Worm (Caenorhabditis elegans): ENCODE data around the gene cyp-13A2.
A peak's percentile ranks its signal among the peaks of the same experiment; 100 is the strongest.

cyp-13A2 gene

DNA sequence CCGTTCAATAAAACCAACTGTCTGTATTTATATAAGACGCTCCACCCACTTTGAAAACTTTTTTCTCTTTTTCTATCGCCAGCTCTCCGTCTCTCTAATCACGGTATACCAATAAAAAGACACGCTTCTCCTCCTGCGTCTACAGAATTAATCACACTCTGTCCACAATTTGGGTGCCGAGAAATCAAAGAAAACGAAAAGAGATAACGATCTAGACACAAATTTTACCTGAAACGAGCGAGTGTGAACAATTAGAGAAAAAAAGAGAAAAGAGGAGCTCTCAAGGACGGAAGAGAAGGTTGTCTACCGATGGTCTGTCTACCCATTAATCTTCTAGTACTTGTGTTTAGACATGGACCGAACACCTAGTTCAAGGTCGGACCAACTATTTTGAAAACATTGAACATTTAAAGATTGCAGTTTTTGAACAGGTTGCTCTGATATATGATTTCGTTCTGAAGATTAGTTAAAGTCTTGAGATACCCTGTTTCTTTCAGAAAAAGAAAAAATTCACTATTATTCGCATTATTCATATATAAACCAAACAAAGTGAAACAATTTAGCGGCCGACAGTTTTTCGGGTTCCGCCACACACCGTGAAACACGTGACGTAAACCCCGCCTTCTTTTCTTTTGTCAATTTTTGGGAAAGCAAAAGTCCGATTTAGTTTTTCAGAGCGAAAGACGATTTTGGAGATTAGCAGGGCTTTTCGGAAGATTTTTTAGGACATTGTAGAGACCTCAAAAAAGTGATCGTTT is at the start of gene cyp-13A2:
Gene cyp-13A2, minus strand, starts transcription at position 235 of the 758 bp plus-strand sequence.
- peak; percentile 93 for TF ChIP-seq snpc-4 (GFP tag; optimal IDR thresholded peaks at IDR 0.05)
- TF ChIP-seq snpc-4 (tag; optimal IDR thresholded peaks at IDR 0.05) = peak; percentile 94 to 98 (median 96)
- TF ChIP-seq Y56A3A.18 (GFP tag; IDR thresholded peaks at IDR 0.05) = no peak
- TF ChIP-seq nfya-1 (tag; optimal IDR thresholded peaks at IDR 0.05; ENCODE audit: borderline replicate concordance, insufficient read depth) = no peak
- no peak for TF ChIP-seq rpc-1 (optimal IDR thresholded peaks at IDR 0.05)
- TF ChIP-seq rpc-1 (tag; optimal IDR thresholded peaks at IDR 0.05) = peak; percentile 3
- no peak for TF ChIP-seq ztf-26 (tag; optimal IDR thresholded peaks at IDR 0.05)
- no peak for TF ChIP-seq snpc-1.3 (tag; optimal IDR thresholded peaks at IDR 0.05; ENCODE audit: insufficient read depth)
- TF ChIP-seq dpff-1 (tag; optimal IDR thresholded peaks at IDR 0.05) = no peak
- peak; percentile 84 for TF ChIP-seq hmg-1.2 (GFP tag; IDR thresholded peaks at IDR 0.05)
- TF ChIP-seq madf-8 (GFP tag; conservative IDR thresholded peaks at IDR 0.05) = no peak
- TF ChIP-seq B0035.1 (tag; optimal IDR thresholded peaks at IDR 0.05) = no peak
- no peak for TF ChIP-seq aptf-3 (GFP tag; IDR thresholded peaks at IDR 0.05)
- TF ChIP-seq snpc-1.1 (tag; optimal IDR thresholded peaks at IDR 0.05; ENCODE audit: insufficient read depth) = peak; percentile 93
- TF ChIP-seq tbx-9 (tag; optimal IDR thresholded peaks at IDR 0.05; ENCODE audit: borderline replicate concordance) = no peak
- TF ChIP-seq zim-3 (tag; optimal IDR thresholded peaks at IDR 0.05) = no peak
- peak; percentile 89 for TF ChIP-seq nhr-80 (tag; optimal IDR thresholded peaks at IDR 0.05)
- no peak for TF ChIP-seq Y79H2A.3 (GFP tag; conservative IDR thresholded peaks at IDR 0.05)
- TF ChIP-seq F33H1.4 (GFP tag; IDR thresholded peaks at IDR 0.05) = peak; percentile 24; the same call in 1 of the 2 replicates
- TF ChIP-seq bed-2 (GFP tag; IDR thresholded peaks at IDR 0.05) = no peak
- TF ChIP-seq ztf-25 (GFP tag; IDR thresholded peaks at IDR 0.05) = no peak
- no peak for TF ChIP-seq ztf-22 (GFP tag; optimal IDR thresholded peaks at IDR 0.05)
- TF ChIP-seq him-1 (tag; optimal IDR thresholded peaks at IDR 0.05) = peak; percentile 56
- no peak for TF ChIP-seq ceh-100 (GFP tag; IDR thresholded peaks at IDR 0.05)
- no peak for TF ChIP-seq egrh-3 (GFP tag; IDR thresholded peaks at IDR 0.05)
- TF ChIP-seq ztf-6 (GFP tag; IDR thresholded peaks at IDR 0.05) = no peak
- no peak for TF ChIP-seq lir-1 (GFP tag; conservative IDR thresholded peaks at IDR 0.05)
- no peak for TF ChIP-seq F57C9.4 (tag; optimal IDR thresholded peaks at IDR 0.05)
- peak; percentile 6 for TF ChIP-seq pha-4 (tag; optimal IDR thresholded peaks at IDR 0.05)
- no peak for TF ChIP-seq rec-8 (tag; optimal IDR thresholded peaks at IDR 0.05)
- peak; percentile 57 for TF ChIP-seq tbp1 (GFP tag; optimal IDR thresholded peaks at IDR 0.05)
- TF ChIP-seq unc-62 (GFP tag; optimal IDR thresholded peaks at IDR 0.05) = no peak
- TF ChIP-seq F10E7.11 (tag; optimal IDR thresholded peaks at IDR 0.05) = no peak
- no peak for TF ChIP-seq mes-4 (tag; optimal IDR thresholded peaks at IDR 0.05)
- TF ChIP-seq B0336.3 (GFP tag; IDR thresholded peaks at IDR 0.05) = 0 out of 2 replicates have a peak, but pooled peaks have one; percentile 27
- peak; percentile 86 for TF ChIP-seq snpc-3.4 (tag; optimal IDR thresholded peaks at IDR 0.05)
- TF ChIP-seq T26A5.8 (tag; optimal IDR thresholded peaks at IDR 0.05) = no peak
- no peak for TF ChIP-seq D2030.7 (GFP tag; IDR thresholded peaks at IDR 0.05)
- no peak for TF ChIP-seq ceh-91 (GFP tag; IDR thresholded peaks at IDR 0.05)
- TF ChIP-seq sdz-38 (tag; optimal IDR thresholded peaks at IDR 0.05) = no peak
- TF ChIP-seq nhr-120 (GFP tag; IDR thresholded peaks at IDR 0.05) = no peak
- TF ChIP-seq somi-1 (GFP tag; optimal IDR thresholded peaks at IDR 0.05) = no peak
- TF ChIP-seq lsy-27 (tag; optimal IDR thresholded peaks at IDR 0.05; ENCODE audit: borderline replicate concordance, insufficient read depth) = no peak

All from whole organism, young adult.